Worm (Caenorhabditis elegans) whole organism, early embryonic: Measurements from ENCODE around the gene F11A10.5.

Experiments
- B0310.2 ChIP-seq: sonication (generic microtip); optimal IDR thresholded peaks from 2 replicates; lab custom pipeline; 2016; ENCODE audit warnings: mild to moderate bottlenecking, missing genetic modification characterization, missing compliant biosample characterization
- F13C5.2 ChIP-seq: sonication (generic microtip); optimal IDR thresholded peaks from 2 replicates; lab custom pipeline; 2017; ENCODE audit warnings: mild to moderate bottlenecking, missing genetic modification characterization, inconsistent platforms, missing compliant biosample characterization
- ama-1 ChIP-seq: fragments of 150-350 bp; optimal IDR thresholded peaks from 2 replicates; lab custom pipeline; 2014
- ceh-13 ChIP-seq: fragments of 200-800 bp; sonication (Bioruptor generic); optimal IDR thresholded peaks from 2 replicates; lab custom pipeline; 2018; ENCODE audit warnings: mild to moderate bottlenecking, missing genetic modification characterization, missing compliant biosample characterization
- ceh-36 ChIP-seq: sonication (generic microtip); optimal IDR thresholded peaks from 2 replicates; lab custom pipeline; 2016; ENCODE audit warnings: missing genetic modification characterization, inconsistent platforms, missing compliant biosample characterization
- ets-7 ChIP-seq: sonication (generic microtip); optimal IDR thresholded peaks from 2 replicates; lab custom pipeline; 2016; ENCODE audit warnings: missing genotype, missing genetic modification characterization, missing compliant biosample characterization
- flt-1 ChIP-seq: fragments of 200-800 bp; sonication (Bioruptor generic); IDR thresholded peaks from 2 replicates; pipeline ENCODE4 v1.3.6; 2022; ENCODE audit warnings: missing genetic modification characterization, missing compliant biosample characterization
- hmg-4 ChIP-seq: fragments of 200-800 bp; sonication (Bioruptor generic); optimal IDR thresholded peaks from 2 replicates; lab custom pipeline; 2018; ENCODE audit warnings: mild to moderate bottlenecking, missing genetic modification characterization, missing compliant biosample characterization
- hnd-1 ChIP-seq: sonication (generic microtip); optimal IDR thresholded peaks from 2 replicates; lab custom pipeline; 2016; ENCODE audit warnings: missing genetic modification characterization, missing compliant biosample characterization
- scrt-1 ChIP-seq: fragments of 200-800 bp; sonication (Bioruptor generic); IDR thresholded peaks from 2 replicates; pipeline ENCODE4 v1.3.6; 2022; ENCODE audit warnings: missing genetic modification characterization, missing compliant biosample characterization
- sea-1 ChIP-seq: fragments of 200-800 bp; sonication (Bioruptor generic); conservative IDR thresholded peaks from 2 replicates; pipeline ENCODE4 v1.3.6; 2022; ENCODE audit warnings: missing genetic modification characterization, missing compliant biosample characterization
- tbx-37 ChIP-seq: fragments of 200-800 bp; sonication (Bioruptor generic); conservative IDR thresholded peaks from 2 replicates; pipeline ENCODE4 v1.3.6; 2022; ENCODE audit warnings: missing genetic modification reagents, missing genetic modification characterization, missing compliant biosample characterization
- tra-4 ChIP-seq: sonication (generic microtip); optimal IDR thresholded peaks from 2 replicates; lab custom pipeline; 2017; ENCODE audit warnings: missing genetic modification characterization, missing compliant biosample characterization

DNA sequence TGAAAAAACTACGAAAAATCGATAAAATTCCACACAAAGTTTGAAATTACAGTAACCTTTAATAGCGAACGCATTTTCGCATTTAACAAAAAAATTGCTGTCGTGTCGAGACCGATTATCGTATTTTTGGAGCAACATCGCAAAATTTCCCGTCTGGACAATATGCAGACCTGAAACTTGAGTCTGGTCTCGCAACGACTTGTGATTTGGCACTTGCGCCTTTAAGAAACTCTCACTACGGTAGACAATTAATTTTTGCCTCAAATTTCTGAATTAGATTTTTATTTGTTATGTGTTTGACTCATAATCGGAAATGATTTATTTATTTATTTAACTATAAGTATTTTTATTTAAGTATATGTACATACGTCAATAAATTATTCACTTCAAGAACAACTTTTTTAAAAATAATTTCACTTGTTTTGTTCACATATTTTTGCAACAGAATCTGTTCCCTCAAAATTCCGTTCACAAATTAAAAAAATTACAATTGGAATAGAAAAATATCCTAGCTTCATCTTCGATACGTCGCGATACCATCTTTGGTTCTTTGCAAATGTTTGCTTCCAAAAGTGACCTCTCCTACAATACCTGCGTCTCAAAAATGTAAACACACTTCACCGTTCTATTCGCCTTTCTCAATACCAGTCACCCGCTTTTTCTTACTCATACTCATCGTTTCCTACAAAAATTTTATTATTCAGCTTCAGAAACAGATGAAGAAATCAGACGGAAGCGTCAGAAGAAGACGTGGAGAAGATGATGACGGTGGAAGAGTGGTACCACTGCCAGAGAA is 46.2 kb upstream of the F11A10.5 start, which contains the start of gene T12G3.4:
- TF ChIP-seq sea-1 (GFP tag; lab: Robert Waterston, UW) = no peak
- TF ChIP-seq ama-1 (lab: Kevin White, UChicago) = no peak
- TF ChIP-seq hmg-4 (GFP tag; lab: Kevin White, UChicago) = no peak
- no peak for TF ChIP-seq ceh-13 (GFP tag; lab: Kevin White, UChicago)
- TF ChIP-seq hnd-1 (tag; lab: Kevin White, UChicago) = no peak
- no peak for TF ChIP-seq ets-7 (tag; lab: Kevin White, UChicago)
- no peak for TF ChIP-seq flt-1 (GFP tag; lab: Robert Waterston, UW)
- TF ChIP-seq ceh-36 (tag; lab: Kevin White, UChicago) = no peak
- TF ChIP-seq scrt-1 (GFP tag; lab: Robert Waterston, UW) = no peak
- TF ChIP-seq F13C5.2 (tag; lab: Kevin White, UChicago) = no peak
- no peak for TF ChIP-seq tbx-37 (GFP tag; lab: Robert Waterston, UW)
- no peak for TF ChIP-seq B0310.2 (tag; lab: Kevin White, UChicago)
- TF ChIP-seq tra-4 (tag; lab: Kevin White, UChicago) = no peak
